Worm (Caenorhabditis elegans) whole organism, L4 larva: Measurements from ENCODE around the gene T16G1.7.

ENCODE experiments used
- D1046.2 ChIP-seq: fragments of 200-800 bp; sonication (Bioruptor generic); IDR thresholded peaks from 2 replicates; pipeline ENCODE4 v1.3.6; 2022; ENCODE audit warnings: missing genetic modification characterization, missing compliant biosample characterization
- F49E8.2 ChIP-seq: sonication (generic microtip); optimal IDR thresholded peaks from 2 replicates; lab custom pipeline; 2016; ENCODE audit warnings: missing compliant biosample characterization, mild to moderate bottlenecking, missing genetic modification characterization, borderline replicate concordance
- R02D3.7 ChIP-seq: fragments of 150-350 bp; sonication (generic microtip); optimal IDR thresholded peaks from 3 replicates; lab custom pipeline; 2014; ENCODE audit warnings: missing biosample characterization, missing genetic modification characterization
- Y48G9A.11 ChIP-seq: fragments of 200-800 bp; sonication (Bioruptor generic); IDR thresholded peaks from 2 replicates; pipeline ENCODE4 v1.3.6; 2022; ENCODE audit warnings: missing genetic modification reagents, missing genetic modification characterization, missing compliant biosample characterization
- Y5F2A.4 ChIP-seq: fragments of 200-800 bp; sonication (Bioruptor generic); optimal IDR thresholded peaks from 2 replicates; lab custom pipeline; 2018; ENCODE audit warnings: mild to moderate bottlenecking, missing genetic modification characterization, missing compliant biosample characterization
- ZK546.5 ChIP-seq, 2 experiments: sonication (generic microtip); optimal IDR thresholded peaks; 2 replicates each; lab custom pipeline; 2017; ENCODE audit warnings: missing biosample characterization in 2 of 2, missing genetic modification characterization in 2 of 2
- aha-1 ChIP-seq: fragments of 150-350 bp; peaks from one replicate; lab custom pipeline; 2014; ENCODE audit warnings: missing biosample characterization, missing genetic modification characterization
- ceh-20 ChIP-seq: fragments of 200-800 bp; sonication (Bioruptor generic); IDR thresholded peaks from 2 replicates; pipeline ENCODE4 v1.3.6; 2022; ENCODE audit warnings: missing genetic modification reagents, missing genetic modification characterization, missing compliant biosample characterization
- dmd-6 ChIP-seq: fragments of 200-800 bp; sonication (Bioruptor generic); IDR thresholded peaks from 2 replicates; pipeline ENCODE4 v1.3.6; 2022; ENCODE audit warnings: missing genetic modification reagents, missing genetic modification characterization, missing compliant biosample characterization
- dve-1 ChIP-seq: sonication (generic microtip); optimal IDR thresholded peaks from 2 replicates; lab custom pipeline; 2017; ENCODE audit warnings: antibody characterized with exemption, mild to moderate bottlenecking, missing genetic modification characterization, missing compliant biosample characterization; ENCODE audit not compliant: insufficient read depth
- fkh-10 ChIP-seq: fragments of 150-350 bp; optimal IDR thresholded peaks from 2 replicates; lab custom pipeline; 2014; ENCODE audit warnings: missing biosample characterization, missing genetic modification reagents, missing genetic modification characterization
- fos-1 ChIP-seq: fragments of 150-350 bp; optimal IDR thresholded peaks from 2 replicates; lab custom pipeline; 2014; ENCODE audit warnings: missing biosample characterization, missing genetic modification characterization
- gei-8 ChIP-seq: fragments of 200-800 bp; sonication (Bioruptor generic); optimal IDR thresholded peaks from 2 replicates; lab custom pipeline; 2018; ENCODE audit warnings: mild to moderate bottlenecking, missing genetic modification characterization, missing compliant biosample characterization
- hlh-11 ChIP-seq: fragments of 200-800 bp; sonication (Bioruptor generic); optimal IDR thresholded peaks from 2 replicates; lab custom pipeline; 2018; ENCODE audit warnings: mild to moderate bottlenecking, missing genetic modification characterization, missing compliant biosample characterization
- hlh-30 ChIP-seq: sonication (generic microtip); optimal IDR thresholded peaks from 2 replicates; lab custom pipeline; 2017; ENCODE audit warnings: antibody characterized with exemption, mild to moderate bottlenecking, missing genetic modification characterization, missing compliant biosample characterization; ENCODE audit not compliant: insufficient read depth
- hmg-1.1 ChIP-seq: fragments of 200-800 bp; sonication (Bioruptor generic); IDR thresholded peaks from 2 replicates; pipeline ENCODE4 v1.3.6; 2022; ENCODE audit warnings: missing genetic modification reagents, missing genetic modification characterization, missing compliant biosample characterization
- madf-9 ChIP-seq: fragments of 200-800 bp; sonication (Bioruptor generic); conservative IDR thresholded peaks from 2 replicates; pipeline ENCODE4 v1.3.6; 2022; ENCODE audit warnings: missing genetic modification reagents, missing genetic modification characterization, missing compliant biosample characterization
- mdl-1 ChIP-seq, 2 experiments: fragments of 150-350 bp in 1 of 2; sonication (generic microtip) in 1 of 2; optimal IDR thresholded peaks; 2 replicates each; lab custom pipeline; 2014 to 2017; ENCODE audit warnings: missing biosample characterization in 2 of 2, missing genetic modification characterization in 2 of 2
- mxl-3 ChIP-seq: fragments of 200-800 bp; sonication (Bioruptor generic); optimal IDR thresholded peaks from 2 replicates; lab custom pipeline; 2018; ENCODE audit warnings: mild to moderate bottlenecking, missing genetic modification characterization, missing compliant biosample characterization
- nhr-111 ChIP-seq: fragments of 200-800 bp; sonication (Bioruptor generic); optimal IDR thresholded peaks from 2 replicates; lab custom pipeline; 2018; ENCODE audit warnings: mild to moderate bottlenecking, missing genetic modification characterization, missing compliant biosample characterization
- nhr-77 ChIP-seq: fragments of 150-350 bp; optimal IDR thresholded peaks from 2 replicates; lab custom pipeline; 2014; ENCODE audit warnings: missing biosample characterization, missing genetic modification characterization
- php-3 ChIP-seq: fragments of 200-800 bp; sonication (Bioruptor generic); IDR thresholded peaks from 2 replicates; pipeline ENCODE4 v1.3.6; 2022; ENCODE audit warnings: missing genetic modification reagents, missing genetic modification characterization, missing compliant biosample characterization
- pqm-1 ChIP-seq: sonication (generic microtip); optimal IDR thresholded peaks from 2 replicates; lab custom pipeline; 2017; ENCODE audit warnings: missing biosample characterization, missing genetic modification characterization
- saeg-2 ChIP-seq: fragments of 200-800 bp; sonication (Bioruptor generic); IDR thresholded peaks from 2 replicates; pipeline ENCODE4 v1.3.6; 2022; ENCODE audit warnings: missing genetic modification reagents, missing genetic modification characterization, missing compliant biosample characterization
- unc-39 ChIP-seq: sonication (generic microtip); optimal IDR thresholded peaks from 2 replicates; lab custom pipeline; 2017; ENCODE audit warnings: missing biosample characterization, missing genetic modification characterization
- unc-62 ChIP-seq, 3 experiments: fragments of 150-350 bp in 1 of 3; sonication (generic microtip); optimal IDR thresholded peaks in 2 of 3; peaks in 1 of 3; 1 replicate in 1 of 3; 2 replicates in 2 of 3; lab custom pipeline; 2014 to 2017; ENCODE audit warnings: missing biosample characterization in 3 of 3, missing genetic modification characterization in 3 of 3, missing genetic modification reagents in 3 of 3, missing genotype in 1 of 3
- zfp-2 ChIP-seq: sonication (generic microtip); optimal IDR thresholded peaks from 2 replicates; lab custom pipeline; 2016; ENCODE audit warnings: mild to moderate bottlenecking, missing genetic modification characterization, missing compliant biosample characterization
- zip-2 ChIP-seq: fragments of 150-350 bp; optimal IDR thresholded peaks from 2 replicates; lab custom pipeline; 2014; ENCODE audit warnings: missing biosample characterization, missing genetic modification characterization
- ztf-7 ChIP-seq: fragments of 150-350 bp; optimal IDR thresholded peaks from 2 replicates; lab custom pipeline; 2014; ENCODE audit warnings: missing biosample characterization, missing genetic modification characterization

T16G1.7 gene

DNA sequence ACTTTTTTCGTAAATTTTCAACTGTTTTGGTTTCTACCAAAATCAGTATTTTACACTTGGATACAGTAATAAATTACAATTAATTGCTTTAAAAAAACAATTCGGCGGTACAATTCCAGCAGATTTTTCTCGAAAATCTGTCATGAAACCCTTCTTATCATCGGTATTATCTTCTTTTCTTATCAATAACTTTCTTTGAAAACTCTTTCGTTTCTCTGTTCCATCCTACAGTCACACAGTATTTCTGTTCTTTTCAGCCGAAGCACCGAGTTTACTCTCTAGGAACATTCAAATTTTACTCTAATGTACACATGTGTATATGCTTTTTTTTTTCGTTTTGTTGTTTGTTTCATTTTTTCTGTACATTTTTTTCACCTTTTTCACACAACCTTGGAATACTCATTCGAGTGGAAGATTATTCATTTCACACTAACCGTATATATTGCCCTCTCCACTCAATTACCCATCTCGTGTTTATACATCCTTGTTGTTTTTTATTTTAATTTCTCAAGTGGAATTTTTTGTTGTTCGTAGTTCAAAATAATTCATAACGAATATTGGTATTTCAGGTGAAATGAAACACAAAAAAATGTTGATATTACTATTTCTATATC is 25.3 kb downstream of the T16G1.7 start, which contains the start of gene nid-1 (continued):
- TF ChIP-seq F49E8.2 (no peak), unc-62 (GFP tag; optimal IDR thresholded peaks at IDR 0.05 in 1 of 2; lab: Kevin White, UChicago) (peak in 1 of 2 experiments; percentile 29), unc-62 (tag; optimal IDR thresholded peaks at IDR 0.05; lab: Kevin White, UChicago) (no peak), dmd-6 (GFP tag; lab: Robert Waterston, UW) (peak; percentile 76), php-3 (peak; percentile 93), madf-9 (no peak), Y5F2A.4 (GFP tag; lab: Kevin White, UChicago) (no peak), unc-39 (tag; lab: Kevin White, UChicago) (no peak), D1046.2 (GFP tag; lab: Robert Waterston, UW) (no peak)

DNA sequence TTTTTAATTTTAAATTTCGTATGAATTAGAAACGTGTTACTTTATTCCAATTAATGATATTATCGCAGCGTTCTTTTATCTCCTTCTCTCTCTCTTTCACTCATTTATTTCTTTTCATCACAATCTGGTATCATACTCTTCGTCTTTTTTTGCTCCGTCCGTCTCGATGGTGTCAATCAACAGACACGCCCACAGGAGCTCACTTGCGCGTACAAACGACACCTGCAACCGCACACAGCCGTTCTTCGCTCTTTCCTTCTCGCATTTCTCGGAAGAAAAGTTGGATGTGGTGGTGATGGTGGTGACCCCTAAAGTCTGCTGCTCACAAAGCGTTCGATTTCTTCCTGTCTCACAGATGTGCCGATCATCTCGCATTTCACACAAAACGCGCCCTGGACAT is 26.3 kb downstream of the T16G1.7 start:
- TF ChIP-seq dmd-6 (GFP tag; lab: Robert Waterston, UW) (peak; percentile 80), dve-1 (tag; lab: Kevin White, UChicago) (peak; percentile 6), hmg-1.1 (GFP tag; lab: Robert Waterston, UW) (0 out of 2 replicates have a peak, but pooled peaks have one; percentile 19), pqm-1 (tag; lab: Kevin White, UChicago) (no peak), aha-1 (tag; lab: Kevin White, UChicago) (peak; percentile 65), mdl-1 (tag; optimal IDR thresholded peaks at IDR 0.05; lab: Kevin White, UChicago) (no peak), fos-1 (tag; lab: Kevin White, UChicago) (no peak), hlh-11 (peak; percentile 53), hlh-30 (tag; lab: Kevin White, UChicago) (no peak), saeg-2 (GFP tag; lab: Robert Waterston, UW) (peak; percentile 70; the same call in 1 of the 2 replicates), ceh-20 (GFP tag; lab: Robert Waterston, UW) (no peak), zip-2 (tag; lab: Kevin White, UChicago) (no peak)

ce11 chrV:12907436-12907835 is 27.5 kb downstream of the T16G1.7 start:
- no peak for TF ChIP-seq nhr-77 (tag; lab: Kevin White, UChicago)
- TF ChIP-seq gei-8 (GFP tag; lab: Kevin White, UChicago), result no peak
- no peak for TF ChIP-seq nhr-111 (GFP tag; lab: Kevin White, UChicago)
- TF ChIP-seq R02D3.7 (tag; lab: Kevin White, UChicago), result no peak
- no peak for TF ChIP-seq Y48G9A.11 (GFP tag; lab: Robert Waterston, UW)
- no peak for TF ChIP-seq php-3
- TF ChIP-seq hlh-30 (tag; lab: Kevin White, UChicago), result no peak
- no peak for TF ChIP-seq unc-39 (tag; lab: Kevin White, UChicago)
- TF ChIP-seq fkh-10, result no peak

DNA sequence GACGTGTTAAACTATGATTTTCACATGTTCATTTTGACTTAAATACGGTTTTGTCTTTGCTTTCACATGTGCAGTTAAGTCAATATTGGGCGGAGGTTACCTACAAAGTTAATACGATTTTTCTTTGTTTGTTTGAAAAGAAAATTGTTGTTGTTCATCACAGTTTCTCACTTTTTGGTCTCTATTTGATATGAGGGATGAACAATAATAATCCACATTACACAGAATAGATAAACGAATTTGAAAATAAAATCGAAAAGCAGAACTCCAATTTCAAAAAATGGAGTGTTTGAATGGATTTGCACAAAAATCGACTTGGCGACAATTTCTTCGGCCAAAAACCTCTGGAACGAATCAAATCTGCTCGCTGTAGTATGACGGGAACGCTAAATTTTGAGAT is 28.2 kb downstream of the T16G1.7 start, which contains the start of gene ttr-29:
TSS of gene ttr-29 (minus strand) at position 101 of the 400 bp plus-strand sequence.
- TF ChIP-seq unc-62 (GFP tag; optimal IDR thresholded peaks at IDR 0.05 in 1 of 2; lab: Kevin White, UChicago) (peak in 1 of 2 experiments; percentile 18), unc-62 (tag; optimal IDR thresholded peaks at IDR 0.05; lab: Kevin White, UChicago) (no peak), ZK546.5 (tag; optimal IDR thresholded peaks at IDR 0.05; lab: Kevin White, UChicago) (no peak), mxl-3 (GFP tag; lab: Kevin White, UChicago) (no peak), ztf-7 (tag; lab: Kevin White, UChicago) (no peak)

ce11 chrV:12905074-12905473 is 29.8 kb downstream of the T16G1.7 start, which contains the start of gene ttr-28:
ttr-28 (minus strand) TSS chrV:12905174.
- TF ChIP-seq unc-62 (GFP tag; optimal IDR thresholded peaks at IDR 0.05 in 1 of 2; lab: Kevin White, UChicago), result peak in 1 of 2 experiments; percentile 79
- no peak for TF ChIP-seq unc-62 (tag; optimal IDR thresholded peaks at IDR 0.05; lab: Kevin White, UChicago)
- TF ChIP-seq pqm-1 (tag; lab: Kevin White, UChicago), result no peak

DNA sequence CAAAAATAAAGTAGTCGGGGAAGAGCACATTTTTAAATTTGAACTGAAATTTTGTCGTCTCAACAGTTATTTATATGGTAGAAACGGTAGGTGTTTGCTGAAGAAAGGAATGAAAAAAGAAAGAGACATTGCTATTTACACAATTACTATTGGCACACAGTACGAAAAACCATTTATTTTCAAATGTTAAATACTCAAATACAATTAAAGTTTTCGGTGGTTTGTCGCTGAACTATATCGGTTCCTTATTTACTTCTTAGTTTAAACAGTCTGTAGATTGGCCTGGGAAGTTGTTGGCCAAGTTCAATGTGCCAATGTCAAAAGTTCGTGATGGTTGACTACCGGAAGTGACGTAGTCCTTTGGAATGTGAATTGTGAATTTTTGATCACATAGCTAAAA is 30.9 kb downstream of the T16G1.7 start, which contains the start of gene ttr-27:
TSS of gene ttr-27 (minus strand) at position 45 of the 400 bp plus-strand sequence.
- TF ChIP-seq zfp-2 (tag; lab: Kevin White, UChicago), result no peak
